Worm (Caenorhabditis elegans): ENCODE results near the gene F44E5.15.

Gene F44E5.15

ce11 chrII:11746782-11747288, 25.6 kb upstream of the F44E5.15 start (continued):
- TF ChIP-seq B0019.2 (GFP tag; conservative IDR thresholded peaks at IDR 0.05) (no peak), ztf-26 (tag; optimal IDR thresholded peaks at IDR 0.05) (no peak), ama-1 (optimal IDR thresholded peaks at IDR 0.05) (no peak), ama-1 (GFP tag; optimal IDR thresholded peaks at IDR 0.05) (no peak), mel-28 (tag; optimal IDR thresholded peaks at IDR 0.05; ENCODE audit: borderline replicate concordance) (no peak), F57A8.1 (GFP tag; optimal IDR thresholded peaks at IDR 0.05) (no peak), bed-2 (GFP tag; IDR thresholded peaks at IDR 0.05) (peak; percentile 23; the same call in 1 of the 2 replicates), ztf-25 (GFP tag; IDR thresholded peaks at IDR 0.05) (no peak), ceh-27 (GFP tag; optimal IDR thresholded peaks at IDR 0.05) (peak; percentile 8), mcd-1 (GFP tag; IDR thresholded peaks at IDR 0.05) (peak; percentile 52; the same call in 1 of the 2 replicates), gei-17 (GFP tag; optimal IDR thresholded peaks at IDR 0.05) (peak; percentile 33), die-1 (tag; optimal IDR thresholded peaks at IDR 0.05) (no peak)

- TF ChIP-seq hlh-26 (GFP tag; conservative IDR thresholded peaks at IDR 0.05) (no peak), F23B12.7 (tag; optimal IDR thresholded peaks at IDR 0.05; ENCODE audit: insufficient read depth) (peak; percentile 1), madf-6 (GFP tag; IDR thresholded peaks at IDR 0.05) (peak; percentile 39; the same call in 1 of the 2 replicates), D2030.7 (GFP tag; IDR thresholded peaks at IDR 0.05) (0 out of 2 replicates have a peak, but pooled peaks have one; percentile 13), T07F8.4 (tag; optimal IDR thresholded peaks at IDR 0.05) (no peak), ztf-22 (GFP tag; optimal IDR thresholded peaks at IDR 0.05) (no peak), F37B4.10 (GFP tag; IDR thresholded peaks at IDR 0.05) (no peak), him-1 (tag; optimal IDR thresholded peaks at IDR 0.05) (no peak), ekl-4 (GFP tag; IDR thresholded peaks at IDR 0.05) (no peak), snpc-1.1 (tag; optimal IDR thresholded peaks at IDR 0.05; ENCODE audit: insufficient read depth) (no peak), snpc-4 (GFP tag; optimal IDR thresholded peaks at IDR 0.05) (no peak), snpc-4 (tag; optimal IDR thresholded peaks at IDR 0.05) (no peak), egrh-3 (GFP tag; IDR thresholded peaks at IDR 0.05) (no peak), Y67H2A.10 (GFP tag; conservative IDR thresholded peaks at IDR 0.05) (no peak), B0035.1 (tag; optimal IDR thresholded peaks at IDR 0.05) (no peak), lsl-1 (GFP tag; optimal IDR thresholded peaks at IDR 0.05) (peak; percentile 67), aptf-2 (GFP tag; conservative IDR thresholded peaks at IDR 0.05) (no peak), B0261.1 (tag; optimal IDR thresholded peaks at IDR 0.05) (no peak), xnd-1 (tag; optimal IDR thresholded peaks at IDR 0.05) (no peak), athp-1 (tag; optimal IDR thresholded peaks at IDR 0.05) (peak; percentile 27), sea-2 (GFP tag; IDR thresholded peaks at IDR 0.05) (no peak)
These were observed 24.6 kb upstream of the F44E5.15 start for ce11 chrII:11747889-11748288.

ce11 chrII:11748494-11748893, 24.0 kb upstream of the F44E5.15 start, which contains the start of the genes F44E5.17 and gpb-1:
TSS of gene F44E5.17 (minus strand) at chrII:11748594.
TSS of gene gpb-1 (minus strand) at chrII:11748611.
- TF ChIP-seq ceh-79 (tag; optimal IDR thresholded peaks at IDR 0.05) (no peak), mel-28 (tag; optimal IDR thresholded peaks at IDR 0.05; ENCODE audit: borderline replicate concordance) (no peak), hmg-1.2 (GFP tag; IDR thresholded peaks at IDR 0.05) (peak; percentile 11; the same call in 1 of the 2 replicates), madf-10 (tag; optimal IDR thresholded peaks at IDR 0.05) (no peak), bed-2 (GFP tag; IDR thresholded peaks at IDR 0.05) (no peak), ztf-6 (GFP tag; IDR thresholded peaks at IDR 0.05) (no peak), efl-1 (GFP tag; optimal IDR thresholded peaks at IDR 0.05) (peak; percentile 6), attf-5 (GFP tag; optimal IDR thresholded peaks at IDR 0.05) (no peak), ets-4 (GFP tag; optimal IDR thresholded peaks at IDR 0.05) (no peak)
